Fruit fly (Drosophila melanogaster) whole organism, embryonic: ENCODE results near the gene GIIIspla2.
A peak's percentile ranks its signal among the peaks of the same experiment; 100 is the strongest.

Experiments used
- BEAF-32 ChIP-seq: fragments of 200-800 bp; sonication (Bioruptor generic); optimal IDR thresholded peaks from 3 replicates; lab custom pipeline; 2017; ENCODE audit warnings: missing biosample characterization, missing genetic modification characterization, mild to moderate bottlenecking, moderate library complexity, missing genetic modification reagents
- Bteb2 ChIP-seq: fragments of 200-800 bp; sonication (Bioruptor generic); optimal IDR thresholded peaks from 2 replicates; lab custom pipeline; 2016; ENCODE audit warnings: missing biosample characterization, missing genetic modification characterization
- CG10274 ChIP-seq: fragments of 200-800 bp; sonication (Bioruptor generic); optimal IDR thresholded peaks from 3 replicates; lab custom pipeline; 2017; ENCODE audit warnings: missing biosample characterization, mild to moderate bottlenecking, missing genetic modification characterization
- CG10321 ChIP-seq: fragments of 200-800 bp; sonication (Bioruptor generic); IDR thresholded peaks from 2 replicates; pipeline ENCODE4 v1.3.6; 2022; ENCODE audit warnings: missing biosample characterization, missing genetic modification characterization
- CG10366 ChIP-seq: fragments of 200-800 bp; sonication (Bioruptor generic); IDR thresholded peaks from 2 replicates; pipeline ENCODE4 v1.3.6; 2022; ENCODE audit warnings: missing biosample characterization, missing genetic modification characterization
- CG10654 ChIP-seq: fragments of 200-800 bp; sonication (Bioruptor generic); optimal IDR thresholded peaks from 2 replicates; lab custom pipeline; 2016; ENCODE audit warnings: missing biosample characterization, missing genetic modification characterization
- CG10959 ChIP-seq: fragments of 200-800 bp; sonication (Bioruptor generic); IDR thresholded peaks from 2 replicates; pipeline ENCODE4 v1.3.6; 2022; ENCODE audit warnings: missing biosample characterization, missing genetic modification characterization
- CG12155 ChIP-seq: fragments of 200-800 bp; sonication (Bioruptor generic); optimal IDR thresholded peaks from 3 replicates; lab custom pipeline; 2016; ENCODE audit warnings: missing biosample characterization, missing genetic modification characterization
- CG12299 ChIP-seq: fragments of 200-800 bp; sonication (Bioruptor generic); optimal IDR thresholded peaks from 2 replicates; lab custom pipeline; 2018; ENCODE audit warnings: missing biosample characterization, mild to moderate bottlenecking, missing genetic modification characterization
- CG12391 ChIP-seq: fragments of 200-800 bp; sonication (Bioruptor generic); optimal IDR thresholded peaks from 3 replicates; lab custom pipeline; 2018; ENCODE audit warnings: missing biosample characterization, mild to moderate bottlenecking, missing genetic modification characterization, moderate library complexity
- CG12659 ChIP-seq: fragments of 200-800 bp; sonication (Bioruptor generic); optimal IDR thresholded peaks from 3 replicates; lab custom pipeline; 2017; ENCODE audit warnings: mild to moderate bottlenecking, missing biosample characterization, missing genetic modification reagents, missing genetic modification characterization
- CG13424 ChIP-seq: fragments of 200-800 bp; sonication (Bioruptor generic); optimal IDR thresholded peaks from 2 replicates; lab custom pipeline; 2019; ENCODE audit warnings: missing biosample characterization, mild to moderate bottlenecking, missing genetic modification characterization, moderate library complexity
- CG1647 ChIP-seq: fragments of 200-800 bp; sonication (Bioruptor generic); optimal IDR thresholded peaks from 3 replicates; lab custom pipeline; 2016; ENCODE audit warnings: missing biosample characterization, missing genetic modification characterization
- CG16813 ChIP-seq: fragments of 200-800 bp; sonication (Bioruptor generic); IDR thresholded peaks from 3 replicates; pipeline ENCODE4 v1.3.6; 2022; ENCODE audit warnings: missing biosample characterization, missing genetic modification characterization; ENCODE audit not compliant: partially characterized antibody
- CG17385 ChIP-seq: fragments of 200-800 bp; sonication (Bioruptor generic); optimal IDR thresholded peaks from 3 replicates; lab custom pipeline; 2018; ENCODE audit warnings: missing biosample characterization, mild to moderate bottlenecking, missing genetic modification characterization
- CG17802 ChIP-seq: fragments of 200-800 bp; sonication (Bioruptor generic); optimal IDR thresholded peaks from 2 replicates; lab custom pipeline; 2018; ENCODE audit warnings: missing biosample characterization, mild to moderate bottlenecking, missing genetic modification characterization, moderate library complexity
- CG17829 ChIP-seq: fragments of 200-800 bp; optimal IDR thresholded peaks from 2 replicates; lab custom pipeline; 2019; ENCODE audit warnings: missing biosample characterization, mild to moderate bottlenecking, missing genetic modification characterization, moderate library complexity
- CG18599 ChIP-seq: fragments of 200-800 bp; sonication (Bioruptor generic); optimal IDR thresholded peaks from 3 replicates; lab custom pipeline; 2017; ENCODE audit warnings: missing biosample characterization, missing genetic modification characterization, mild to moderate bottlenecking, moderate library complexity, missing genetic modification reagents
- CG34376 ChIP-seq: fragments of 200-800 bp; sonication (Bioruptor generic); optimal IDR thresholded peaks from 2 replicates; lab custom pipeline; 2018; ENCODE audit warnings: missing biosample characterization, mild to moderate bottlenecking, missing genetic modification characterization
- CG8765 ChIP-seq: fragments of 200-800 bp; sonication (Bioruptor generic); IDR thresholded peaks from 2 replicates; pipeline ENCODE4 v1.3.6; 2022; ENCODE audit warnings: missing biosample characterization, missing genetic modification characterization
- CG8924 ChIP-seq: fragments of 200-800 bp; optimal IDR thresholded peaks from 3 replicates; lab custom pipeline; 2019; ENCODE audit warnings: missing biosample characterization, mild to moderate bottlenecking, missing genetic modification characterization, moderate library complexity
- CG9817 ChIP-seq: fragments of 200-800 bp; sonication (Bioruptor generic); optimal IDR thresholded peaks from 2 replicates; lab custom pipeline; 2018; ENCODE audit warnings: missing biosample characterization, mild to moderate bottlenecking, missing genetic modification characterization, moderate library complexity
- CoRest ChIP-seq: fragments of 200-800 bp; sonication (Bioruptor generic); optimal IDR thresholded peaks from 3 replicates; lab custom pipeline; 2018; ENCODE audit warnings: missing biosample characterization, mild to moderate bottlenecking, missing genetic modification characterization, moderate library complexity
- Dip2 ChIP-seq: fragments of 200-800 bp; sonication (Bioruptor generic); IDR thresholded peaks from 2 replicates; pipeline ENCODE4 v1.3.6; 2022; ENCODE audit warnings: missing biosample characterization, missing genetic modification characterization
- Fer1 ChIP-seq: fragments of 200-800 bp; sonication (Bioruptor generic); optimal IDR thresholded peaks from 2 replicates; lab custom pipeline; 2017; ENCODE audit warnings: missing biosample characterization, mild to moderate bottlenecking, missing genetic modification characterization
- HmgZ ChIP-seq: fragments of 200-800 bp; sonication (Bioruptor generic); optimal IDR thresholded peaks from 2 replicates; lab custom pipeline; 2018; ENCODE audit warnings: missing biosample characterization, mild to moderate bottlenecking, missing genetic modification characterization
- Hr3 ChIP-seq: fragments of 200-800 bp; sonication (Bioruptor generic); optimal IDR thresholded peaks from 3 replicates; lab custom pipeline; 2016; ENCODE audit warnings: missing biosample characterization, missing genetic modification characterization
- NfI ChIP-seq: fragments of 200-800 bp; sonication (Bioruptor generic); optimal IDR thresholded peaks from 3 replicates; lab custom pipeline; 2018; ENCODE audit warnings: missing biosample characterization, mild to moderate bottlenecking, missing genetic modification characterization, moderate library complexity
- Sry-β ChIP-seq: fragments of 200-800 bp; sonication (Bioruptor generic); optimal IDR thresholded peaks from 2 replicates; lab custom pipeline; 2018; ENCODE audit warnings: missing biosample characterization, mild to moderate bottlenecking, missing genetic modification characterization, moderate library complexity
- Stat92E ChIP-seq, 3 experiments: fragments of >200 bp in 2 of 3; fragments of 200-800 bp in 1 of 3; sonication (Bioruptor generic) in 1 of 3; optimal IDR thresholded peaks; 2 replicates each; lab custom pipeline; 2017 to 2019; ENCODE audit warnings: missing biosample characterization in 3 of 3, missing genetic modification characterization in 3 of 3, mild to moderate bottlenecking in 1 of 3, moderate library complexity in 1 of 3
- Tbp ChIP-seq: fragments of >200 bp; optimal IDR thresholded peaks from 2 replicates; lab custom pipeline; 2018; ENCODE audit warnings: missing biosample characterization, missing genetic modification characterization
- Trl ChIP-seq, 3 experiments: fragments of >200 bp in 2 of 3; fragments of 200-800 bp in 1 of 3; sonication (Bioruptor generic) in 1 of 3; optimal IDR thresholded peaks; 2 replicates in 1 of 3; 3 replicates in 2 of 3; lab custom pipeline; 2016 to 2017; ENCODE audit warnings: missing biosample characterization in 1 of 3, missing genetic modification characterization in 1 of 3
- Xrp1 ChIP-seq: fragments of 200-800 bp; sonication (Bioruptor generic); IDR thresholded peaks from 2 replicates; pipeline ENCODE4 v1.3.6; 2022; ENCODE audit warnings: missing biosample characterization, missing genetic modification characterization
- YL-1 ChIP-seq: fragments of 200-800 bp; sonication (Bioruptor generic); optimal IDR thresholded peaks from 3 replicates; lab custom pipeline; 2017; ENCODE audit warnings: missing biosample characterization, mild to moderate bottlenecking, missing genetic modification characterization
- ac ChIP-seq: fragments of 200-800 bp; sonication (Bioruptor generic); optimal IDR thresholded peaks from 3 replicates; lab custom pipeline; 2017; ENCODE audit warnings: missing biosample characterization, mild to moderate bottlenecking, missing genetic modification characterization
- corto ChIP-seq: fragments of 200-800 bp; sonication (Bioruptor generic); optimal IDR thresholded peaks from 2 replicates; lab custom pipeline; 2016; ENCODE audit warnings: missing biosample characterization, mild to moderate bottlenecking, missing genetic modification characterization, moderate library complexity
- fru ChIP-seq: fragments of >200 bp; optimal IDR thresholded peaks from 2 replicates; lab custom pipeline; 2017
- insv ChIP-seq, 2 experiments: fragments of 200-800 bp; sonication (Bioruptor generic); optimal IDR thresholded peaks; 3 replicates each; lab custom pipeline; 2016 to 2018; ENCODE audit warnings: missing biosample characterization in 2 of 2, missing genetic modification characterization in 2 of 2
- jigr1 ChIP-seq: fragments of 200-800 bp; sonication (Bioruptor generic); IDR thresholded peaks from 3 replicates; pipeline ENCODE4 v1.3.6; 2022; ENCODE audit warnings: missing biosample characterization, missing genetic modification characterization
- lilli ChIP-seq: fragments of 200-800 bp; sonication (Bioruptor generic); optimal IDR thresholded peaks from 3 replicates; lab custom pipeline; 2016; ENCODE audit warnings: missing biosample characterization, missing genetic modification characterization
- lola ChIP-seq, 3 experiments: fragments of >200 bp in 2 of 3; fragments of 200-800 bp in 1 of 3; sonication (Bioruptor generic) in 1 of 3; optimal IDR thresholded peaks; 2 replicates each; lab custom pipeline; 2017 to 2019; ENCODE audit warnings: missing biosample characterization in 3 of 3, missing genetic modification characterization in 3 of 3, mild to moderate bottlenecking in 1 of 3, moderate library complexity in 1 of 3
- onecut ChIP-seq: fragments of 200-800 bp; sonication (Bioruptor generic); IDR thresholded peaks from 2 replicates; pipeline ENCODE4 v1.3.6; 2022; ENCODE audit warnings: missing biosample characterization, missing genetic modification characterization
- pum ChIP-seq: fragments of 200-800 bp; sonication (Bioruptor generic); optimal IDR thresholded peaks from 2 replicates; lab custom pipeline; 2016; ENCODE audit warnings: missing biosample characterization, missing genetic modification characterization
- sc ChIP-seq, 3 experiments: fragments of >200 bp in 2 of 3; fragments of 200-800 bp in 1 of 3; sonication (Bioruptor generic) in 1 of 3; optimal IDR thresholded peaks; 2 replicates in 2 of 3; 3 replicates in 1 of 3; lab custom pipeline; 2017; ENCODE audit warnings: mild to moderate bottlenecking in 1 of 3, missing biosample characterization in 1 of 3, missing genetic modification characterization in 1 of 3, missing genetic modification reagents in 1 of 3
- sqz ChIP-seq: fragments of 200-800 bp; sonication (Bioruptor generic); optimal IDR thresholded peaks from 3 replicates; lab custom pipeline; 2018; ENCODE audit warnings: missing biosample characterization, mild to moderate bottlenecking, missing genetic modification characterization
- stwl ChIP-seq: fragments of 200-800 bp; sonication (Bioruptor generic); optimal IDR thresholded peaks from 3 replicates; lab custom pipeline; 2018; ENCODE audit warnings: missing biosample characterization, mild to moderate bottlenecking, missing genetic modification characterization, moderate library complexity
- sug ChIP-seq: fragments of 200-800 bp; optimal IDR thresholded peaks from 2 replicates; lab custom pipeline; 2019; ENCODE audit warnings: missing biosample characterization, mild to moderate bottlenecking, missing genetic modification characterization, moderate library complexity
- tx ChIP-seq: fragments of 200-800 bp; sonication (Bioruptor generic); optimal IDR thresholded peaks from 2 replicates; lab custom pipeline; 2016; ENCODE audit warnings: missing biosample characterization, missing genetic modification characterization

GIIIspla2 gene

dm6 chrX:8145501-8146157 lies 11.8 kb upstream of the GIIIspla2 start, which contains the start of the genes alpha-PheRS and CG2129 (continued):
- peak; percentile 18 for TF ChIP-seq NfI (GFP tag; lab: Kevin White, UChicago)
- peak; percentile 27 for TF ChIP-seq CG12299 (tag; lab: Kevin White, UChicago)
- peak; percentile 21 for TF ChIP-seq CG9817
- no peak for TF ChIP-seq tx (GFP tag; lab: Kevin White, UChicago)
- peak; percentile 52 for TF ChIP-seq CG34376
- TF ChIP-seq CG17829 (tag; lab: Kevin White, UChicago), result peak; percentile 29
- peak; percentile 44 for TF ChIP-seq CoRest
- TF ChIP-seq sqz, result no peak
- TF ChIP-seq CG12659 (GFP tag; lab: Kevin White, UChicago), result peak; percentile 13
- no peak for TF ChIP-seq CG17802
- TF ChIP-seq Xrp1 (GFP tag; lab: Robert Waterston, UW), result peak; percentile 26; the same call in 1 of the 2 replicates
- TF ChIP-seq stwl (tag; lab: Kevin White, UChicago), result peak; percentile 25
- peak; percentile 47 for TF ChIP-seq BEAF-32
- TF ChIP-seq sc (optimal IDR thresholded peaks at IDR 0.05; lab: Kevin White, UChicago), result no peak
- TF ChIP-seq sc (GFP tag; optimal IDR thresholded peaks at IDR 0.05; lab: Kevin White, UChicago), result no peak
- TF ChIP-seq Trl (optimal IDR thresholded peaks at IDR 0.05; lab: Kevin White, UChicago), result no peak
- TF ChIP-seq Trl (GFP tag; optimal IDR thresholded peaks at IDR 0.05; lab: Kevin White, UChicago), result no peak
- no peak for TF ChIP-seq CG10959 (GFP tag; lab: Robert Waterston, UW)
- 0 out of 3 replicates have a peak, but pooled peaks have one; percentile 33 for TF ChIP-seq CG16813 (GFP tag; lab: Robert Waterston, UW)
- TF ChIP-seq Stat92E (GFP tag; optimal IDR thresholded peaks at IDR 0.05; lab: Kevin White, UChicago), result peak in 1 of 3 experiments; percentile 61
- no peak for TF ChIP-seq CG10321 (GFP tag; lab: Robert Waterston, UW)
- TF ChIP-seq CG12391 (tag; lab: Kevin White, UChicago), result peak; percentile 62
- TF ChIP-seq pum (GFP tag; lab: Kevin White, UChicago), result no peak
- peak; percentile 48 for TF ChIP-seq CG8924 (tag; lab: Kevin White, UChicago)
- TF ChIP-seq CG1647 (GFP tag; lab: Kevin White, UChicago), result no peak
- TF ChIP-seq lilli (GFP tag; lab: Kevin White, UChicago), result peak; percentile 32
- peak; percentile 21; the same call in 1 of the 2 replicates for TF ChIP-seq onecut (GFP tag; lab: Robert Waterston, UW)
- TF ChIP-seq CG18599, result no peak
- TF ChIP-seq Tbp (GFP tag; lab: Kevin White, UChicago), result no peak
- TF ChIP-seq CG10274 (GFP tag; lab: Kevin White, UChicago), result no peak
- peak; percentile 70 for TF ChIP-seq HmgZ (tag; lab: Kevin White, UChicago)
- no peak for TF ChIP-seq Dip2
- TF ChIP-seq jigr1, result no peak
- peak in 1 of 3 experiments; percentile 33 for TF ChIP-seq lola (GFP tag; optimal IDR thresholded peaks at IDR 0.05; lab: Kevin White, UChicago)
- TF ChIP-seq corto (GFP tag; lab: Kevin White, UChicago), result no peak
- 0 out of 2 replicates have a peak, but pooled peaks have one; percentile 27 for TF ChIP-seq CG10366
- TF ChIP-seq ac (GFP tag; lab: Kevin White, UChicago), result no peak
- TF ChIP-seq CG10654 (GFP tag; lab: Kevin White, UChicago), result no peak
- TF ChIP-seq YL-1 (GFP tag; lab: Kevin White, UChicago), result peak; percentile 64
- TF ChIP-seq Sry-β (GFP tag; lab: Kevin White, UChicago), result peak; percentile 94
- TF ChIP-seq fru (lab: Kevin White, UChicago), result no peak
- TF ChIP-seq CG13424, result peak; percentile 60
- peak in 1 of 2 experiments; percentile 87 for TF ChIP-seq insv (GFP tag; optimal IDR thresholded peaks at IDR 0.05; lab: Kevin White, UChicago)
- TF ChIP-seq Fer1 (GFP tag; lab: Kevin White, UChicago), result peak; percentile 54
- TF ChIP-seq Hr3 (GFP tag; lab: Kevin White, UChicago), result peak; percentile 1
- no peak for TF ChIP-seq Bteb2 (GFP tag; lab: Kevin White, UChicago)
- TF ChIP-seq CG12155 (GFP tag; lab: Kevin White, UChicago), result peak; percentile 3
- peak; percentile 48 for TF ChIP-seq sug (tag; lab: Kevin White, UChicago)
- TF ChIP-seq CG8765 (GFP tag; lab: Robert Waterston, UW), result no peak
- TF ChIP-seq CG17385 (GFP tag; lab: Kevin White, UChicago), result no peak
